Worm (Caenorhabditis elegans) whole organism, mixed stage, embryonic: ENCODE data around the gene K11H12.8.

Experiments
- mep-1 ChIP-seq: fragments of 150-350 bp; optimal IDR thresholded peaks from 2 replicates; lab custom pipeline; 2017; ENCODE audit warnings: missing biosample characterization, missing genetic modification reagents, missing genetic modification characterization, inconsistent platforms
- mls-2 ChIP-seq: sonication (generic microtip); optimal IDR thresholded peaks from 2 replicates; lab custom pipeline; 2016; ENCODE audit warnings: mild to moderate bottlenecking, missing genetic modification characterization, moderate library complexity, missing compliant biosample characterization
- nhr-76 ChIP-seq: sonication (generic microtip); optimal IDR thresholded peaks from 2 replicates; lab custom pipeline; 2017; ENCODE audit warnings: missing biosample characterization, missing genetic modification characterization
- pha-4 ChIP-seq: fragments of 150-350 bp; optimal IDR thresholded peaks from 2 replicates; lab custom pipeline; 2018; ENCODE audit warnings: missing biosample characterization, missing genetic modification reagents, missing genetic modification characterization
- zip-8 ChIP-seq: fragments of 150-350 bp; optimal IDR thresholded peaks from 2 replicates; lab custom pipeline; 2014; ENCODE audit warnings: missing biosample characterization, missing genetic modification characterization

DNA sequence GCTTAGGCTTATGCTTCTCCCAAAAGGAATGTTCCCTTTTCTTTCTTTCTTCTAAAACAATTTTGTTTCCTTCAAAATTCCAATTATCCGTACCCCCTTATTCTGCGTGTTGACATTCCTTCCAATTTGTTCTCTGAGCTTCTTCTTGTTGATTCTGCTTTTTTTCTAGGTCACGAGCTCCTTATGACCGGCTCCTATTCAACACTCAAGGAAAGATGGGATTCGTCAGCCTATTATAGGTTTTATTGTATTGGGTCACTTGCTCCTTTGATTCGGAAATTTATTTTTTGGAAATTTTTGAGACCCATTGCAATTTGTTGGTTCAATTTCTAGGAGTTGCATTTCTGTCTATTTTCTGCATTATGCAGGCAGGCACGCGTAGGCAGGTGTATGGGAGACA lies 16.0 kb upstream of the K11H12.8 start:
- no peak for TF ChIP-seq zip-8 (tag; lab: Kevin White, UChicago)
- TF ChIP-seq nhr-76 (tag; lab: Kevin White, UChicago), result no peak
- no peak for TF ChIP-seq mep-1 (tag; lab: Kevin White, UChicago)
- TF ChIP-seq mls-2, result no peak
- no peak for TF ChIP-seq pha-4 (tag; lab: Kevin White, UChicago)
